Worm (Caenorhabditis elegans): ENCODE data around the gene F35E8.9.

DNA sequence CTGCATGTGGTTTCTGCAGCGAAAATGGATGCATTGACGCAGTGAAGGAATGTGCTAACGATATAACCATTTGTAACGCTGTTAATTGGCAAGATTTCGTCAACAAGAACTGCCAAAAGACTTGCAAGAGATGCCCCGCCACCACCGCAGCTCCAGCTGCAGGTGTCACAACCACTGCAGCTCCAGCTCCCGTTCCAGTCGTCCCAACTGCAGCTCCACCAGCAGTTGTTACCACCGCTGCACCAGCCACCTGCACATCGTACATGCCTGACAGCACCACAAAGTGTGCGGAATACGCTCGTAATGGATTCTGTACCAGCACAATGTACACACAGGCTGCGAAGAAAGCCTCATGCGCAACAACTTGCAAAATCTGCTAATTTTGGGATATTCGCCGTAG, 4.7 kb downstream of the F35E8.9 start:
- no peak for TF ChIP-seq ztf-6 (GFP tag; IDR thresholded peaks at IDR 0.05)
- no peak for TF ChIP-seq snpc-3.4 (tag; optimal IDR thresholded peaks at IDR 0.05)
- no peak for TF ChIP-seq Y56A3A.18 (GFP tag; IDR thresholded peaks at IDR 0.05)
- no peak for TF ChIP-seq F55B11.4 (tag; optimal IDR thresholded peaks at IDR 0.05; ENCODE audit: borderline replicate concordance, insufficient read depth)
- no peak for TF ChIP-seq dpff-1 (tag; optimal IDR thresholded peaks at IDR 0.05)
- no peak for TF ChIP-seq gei-17 (GFP tag; optimal IDR thresholded peaks at IDR 0.05)
- no peak for TF ChIP-seq mes-4 (tag; optimal IDR thresholded peaks at IDR 0.05)
- TF ChIP-seq ztf-26 (tag; optimal IDR thresholded peaks at IDR 0.05), result no peak
- no peak for TF ChIP-seq ztf-28 (GFP tag; IDR thresholded peaks at IDR 0.05)
- TF ChIP-seq nhr-179 (tag; optimal IDR thresholded peaks at IDR 0.05), result no peak

Data from whole organism, young adult.